Fruit fly (Drosophila melanogaster) whole organism, embryonic: ENCODE measurements around the gene ato.

ENCODE experiments used
- CG10654 ChIP-seq: fragments of 200-800 bp; sonication (Bioruptor generic); optimal IDR thresholded peaks from 2 replicates; lab custom pipeline; 2016; ENCODE audit warnings: missing biosample characterization, missing genetic modification characterization
- CG12659 ChIP-seq: fragments of 200-800 bp; sonication (Bioruptor generic); optimal IDR thresholded peaks from 3 replicates; lab custom pipeline; 2017; ENCODE audit warnings: mild to moderate bottlenecking, missing biosample characterization, missing genetic modification reagents, missing genetic modification characterization
- CG14667 ChIP-seq: fragments of 200-800 bp; sonication (Bioruptor generic); IDR thresholded peaks from 2 replicates; pipeline ENCODE4 v1.3.6; 2022; ENCODE audit warnings: missing biosample characterization, missing genetic modification characterization
- CG15011 ChIP-seq: fragments of 200-800 bp; sonication (Bioruptor generic); optimal IDR thresholded peaks from 3 replicates; lab custom pipeline; 2018; ENCODE audit warnings: missing biosample characterization, mild to moderate bottlenecking, missing genetic modification characterization
- CG15269 ChIP-seq: fragments of 200-800 bp; sonication (Bioruptor generic); optimal IDR thresholded peaks from 2 replicates; lab custom pipeline; 2018; ENCODE audit warnings: missing biosample characterization, mild to moderate bottlenecking, missing genetic modification characterization, moderate library complexity
- CG16813 ChIP-seq: fragments of 200-800 bp; sonication (Bioruptor generic); IDR thresholded peaks from 3 replicates; pipeline ENCODE4 v1.3.6; 2022; ENCODE audit warnings: missing biosample characterization, missing genetic modification characterization; ENCODE audit not compliant: partially characterized antibody
- CG17829 ChIP-seq: fragments of 200-800 bp; optimal IDR thresholded peaks from 2 replicates; lab custom pipeline; 2019; ENCODE audit warnings: missing biosample characterization, mild to moderate bottlenecking, missing genetic modification characterization, moderate library complexity
- CG2116 ChIP-seq: fragments of 200-800 bp; sonication (Bioruptor generic); optimal IDR thresholded peaks from 3 replicates; lab custom pipeline; 2018; ENCODE audit warnings: missing biosample characterization, mild to moderate bottlenecking, missing genetic modification characterization
- CG2199 ChIP-seq: fragments of 200-800 bp; sonication (Bioruptor generic); IDR thresholded peaks from 3 replicates; pipeline ENCODE4 v1.3.6; 2022; ENCODE audit warnings: missing biosample characterization, missing genetic modification characterization
- CG42726 ChIP-seq: fragments of 200-800 bp; sonication (Bioruptor generic); IDR thresholded peaks from 2 replicates; pipeline ENCODE4 v1.3.6; 2022; ENCODE audit warnings: missing biosample characterization, missing genetic modification characterization; ENCODE audit not compliant: partially characterized antibody
- CG6654 ChIP-seq: fragments of 200-800 bp; sonication (Bioruptor generic); optimal IDR thresholded peaks from 2 replicates; lab custom pipeline; 2017; ENCODE audit warnings: missing biosample characterization, mild to moderate bottlenecking, missing genetic modification characterization
- CG8924 ChIP-seq: fragments of 200-800 bp; optimal IDR thresholded peaks from 3 replicates; lab custom pipeline; 2019; ENCODE audit warnings: missing biosample characterization, mild to moderate bottlenecking, missing genetic modification characterization, moderate library complexity
- D ChIP-seq, 2 experiments: fragments of 200-800 bp in 1 of 2; fragments of >200 bp in 1 of 2; sonication (Bioruptor generic) in 1 of 2; optimal IDR thresholded peaks; 2 replicates in 1 of 2; 3 replicates in 1 of 2; lab custom pipeline; 2017; ENCODE audit warnings: mild to moderate bottlenecking in 1 of 2, missing biosample characterization in 1 of 2, missing genetic modification characterization in 1 of 2, missing genetic modification reagents in 1 of 2
- Dref ChIP-seq: fragments of 200-800 bp; sonication (Bioruptor generic); IDR thresholded peaks from 2 replicates; pipeline ENCODE4 v1.3.6; 2022; ENCODE audit warnings: missing biosample characterization, missing genetic modification characterization
- Elba2 ChIP-seq: fragments of 200-800 bp; sonication (Bioruptor generic); optimal IDR thresholded peaks from 3 replicates; lab custom pipeline; 2016; ENCODE audit warnings: missing biosample characterization, missing genetic modification characterization
- H15 ChIP-seq: fragments of 200-800 bp; sonication (Bioruptor generic); IDR thresholded peaks from 3 replicates; pipeline ENCODE4 v1.3.6; 2022; ENCODE audit warnings: missing biosample characterization, missing genetic modification characterization
- HLH54F ChIP-seq: fragments of 200-800 bp; sonication (Bioruptor generic); optimal IDR thresholded peaks from 3 replicates; lab custom pipeline; 2016; ENCODE audit warnings: missing biosample characterization, missing genetic modification characterization
- Hr3 ChIP-seq: fragments of 200-800 bp; sonication (Bioruptor generic); optimal IDR thresholded peaks from 3 replicates; lab custom pipeline; 2016; ENCODE audit warnings: missing biosample characterization, missing genetic modification characterization
- Myb ChIP-seq: fragments of 200-800 bp; sonication (Bioruptor generic); optimal IDR thresholded peaks from 2 replicates; lab custom pipeline; 2016; ENCODE audit warnings: missing biosample characterization, missing genetic modification characterization
- Ptx1 ChIP-seq: fragments of 200-800 bp; sonication (Bioruptor generic); IDR thresholded peaks from 2 replicates; pipeline ENCODE4 v1.3.6; 2022; ENCODE audit warnings: missing biosample characterization, missing genetic modification characterization
- Sox100B ChIP-seq: fragments of 200-800 bp; sonication (Bioruptor generic); optimal IDR thresholded peaks from 3 replicates; lab custom pipeline; 2018; ENCODE audit warnings: missing biosample characterization, mild to moderate bottlenecking, missing genetic modification characterization
- Xrp1 ChIP-seq: fragments of 200-800 bp; sonication (Bioruptor generic); IDR thresholded peaks from 2 replicates; pipeline ENCODE4 v1.3.6; 2022; ENCODE audit warnings: missing biosample characterization, missing genetic modification characterization
- ab ChIP-seq: fragments of 200-800 bp; sonication (Bioruptor generic); optimal IDR thresholded peaks from 2 replicates; lab custom pipeline; 2016; ENCODE audit warnings: missing biosample characterization, missing genetic modification characterization
- amos ChIP-seq: fragments of 200-800 bp; sonication (Bioruptor generic); IDR thresholded peaks from 2 replicates; pipeline ENCODE4 v1.3.6; 2022; ENCODE audit warnings: missing biosample characterization, missing genetic modification characterization; ENCODE audit not compliant: partially characterized antibody
- ash1 ChIP-seq: fragments of 200-800 bp; sonication (Bioruptor generic); optimal IDR thresholded peaks from 2 replicates; lab custom pipeline; 2018; ENCODE audit warnings: missing biosample characterization, mild to moderate bottlenecking, missing genetic modification characterization
- ci ChIP-seq: fragments of 200-800 bp; sonication (Bioruptor generic); IDR thresholded peaks from 3 replicates; pipeline ENCODE4 v1.3.6; 2022; ENCODE audit warnings: missing biosample characterization, missing genetic modification characterization
- da ChIP-seq: fragments of 200-800 bp; sonication (Bioruptor generic); optimal IDR thresholded peaks from 2 replicates; lab custom pipeline; 2016; ENCODE audit warnings: missing biosample characterization, missing genetic modification characterization
- fd64A ChIP-seq: fragments of 200-800 bp; sonication (Bioruptor generic); optimal IDR thresholded peaks from 3 replicates; lab custom pipeline; 2018; ENCODE audit warnings: missing biosample characterization, mild to moderate bottlenecking, missing genetic modification characterization
- grn ChIP-seq: fragments of 200-800 bp; sonication (Bioruptor generic); optimal IDR thresholded peaks from 3 replicates; lab custom pipeline; 2017; ENCODE audit warnings: missing biosample characterization, missing genetic modification characterization
- her ChIP-seq: fragments of 200-800 bp; sonication (Bioruptor generic); optimal IDR thresholded peaks from 2 replicates; lab custom pipeline; 2016; ENCODE audit warnings: missing biosample characterization, missing genetic modification characterization
- lola ChIP-seq, 3 experiments: fragments of >200 bp in 2 of 3; fragments of 200-800 bp in 1 of 3; sonication (Bioruptor generic) in 1 of 3; optimal IDR thresholded peaks; 2 replicates each; lab custom pipeline; 2017 to 2019; ENCODE audit warnings: missing biosample characterization in 3 of 3, missing genetic modification characterization in 3 of 3, mild to moderate bottlenecking in 1 of 3, moderate library complexity in 1 of 3
- nmo ChIP-seq: fragments of 200-800 bp; sonication (Bioruptor generic); optimal IDR thresholded peaks from 2 replicates; lab custom pipeline; 2018; ENCODE audit warnings: missing biosample characterization, mild to moderate bottlenecking, missing genetic modification characterization, moderate library complexity
- otp ChIP-seq: fragments of 200-800 bp; sonication (Bioruptor generic); IDR thresholded peaks from 3 replicates; pipeline ENCODE4, ENCODE4 v1.3.6; 2022; ENCODE audit warnings: missing biosample characterization, missing genetic modification characterization
- pb ChIP-seq: fragments of 200-800 bp; sonication (Bioruptor generic); optimal IDR thresholded peaks from 3 replicates; lab custom pipeline; 2016; ENCODE audit warnings: missing biosample characterization, missing genetic modification characterization
- prd ChIP-seq, 3 experiments: fragments of >200 bp in 2 of 3; fragments of 200-800 bp in 1 of 3; sonication (Bioruptor generic) in 1 of 3; optimal IDR thresholded peaks in 2 of 3; IDR thresholded peaks in 1 of 3; 2 replicates in 2 of 3; 3 replicates in 1 of 3; pipeline versions ENCODE4 v1.3.6 to Lab custom; 2017 to 2022; ENCODE audit warnings: missing biosample characterization in 1 of 3, missing genetic modification characterization in 1 of 3
- pzg ChIP-seq: fragments of 200-800 bp; sonication (Bioruptor generic); optimal IDR thresholded peaks from 3 replicates; lab custom pipeline; 2018; ENCODE audit warnings: missing biosample characterization, mild to moderate bottlenecking, missing genetic modification characterization, moderate library complexity
- row ChIP-seq: fragments of 200-800 bp; sonication (Bioruptor generic); IDR thresholded peaks from 3 replicates; pipeline ENCODE4 v1.3.6; 2022; ENCODE audit warnings: missing biosample characterization, missing genetic modification characterization
- schlank ChIP-seq: fragments of 200-800 bp; sonication (Bioruptor generic); optimal IDR thresholded peaks from 2 replicates; lab custom pipeline; 2018; ENCODE audit warnings: missing biosample characterization, mild to moderate bottlenecking, missing genetic modification characterization
- twi ChIP-seq: fragments of 200-800 bp; optimal IDR thresholded peaks from 2 replicates; lab custom pipeline; 2019; ENCODE audit warnings: missing biosample characterization, mild to moderate bottlenecking, missing genetic modification characterization, moderate library complexity
- vvl ChIP-seq: fragments of 200-800 bp; sonication (Bioruptor generic); IDR thresholded peaks from 2 replicates; pipeline ENCODE4 v1.3.6; 2022; ENCODE audit warnings: missing biosample characterization, missing genetic modification characterization
- wek ChIP-seq: fragments of 200-800 bp; sonication (Bioruptor generic); optimal IDR thresholded peaks from 3 replicates; lab custom pipeline; 2018; ENCODE audit warnings: missing biosample characterization, mild to moderate bottlenecking, missing genetic modification characterization, moderate library complexity
- wor ChIP-seq: fragments of 200-800 bp; sonication (Bioruptor generic); IDR thresholded peaks from 2 replicates; pipeline ENCODE4 v1.3.6; 2022; ENCODE audit warnings: missing biosample characterization, missing genetic modification characterization
- zf30C ChIP-seq: fragments of 200-800 bp; sonication (Bioruptor generic); optimal IDR thresholded peaks from 3 replicates; lab custom pipeline; 2018; ENCODE audit warnings: missing biosample characterization, mild to moderate bottlenecking, missing genetic modification characterization
- zfh1 ChIP-seq: fragments of 200-800 bp; sonication (Bioruptor generic); IDR thresholded peaks from 3 replicates; pipeline ENCODE4 v1.3.6; 2022; ENCODE audit warnings: missing biosample characterization, missing genetic modification characterization

Gene ato

dm6 chr3R:8285727-8286344 is 8.0 kb downstream of the ato start (continued):
- TF ChIP-seq CG15269 (tag; lab: Kevin White, UChicago): no peak
- no peak for TF ChIP-seq wor (GFP tag; lab: Robert Waterston, UW)
- TF ChIP-seq Hr3: no peak
- TF ChIP-seq CG17829 (tag; lab: Kevin White, UChicago): peak; percentile 12
- TF ChIP-seq CG8924 (tag; lab: Kevin White, UChicago): peak; percentile 9
- TF ChIP-seq CG2116 (GFP tag; lab: Kevin White, UChicago): no peak
- peak; percentile 66 for TF ChIP-seq zf30C (GFP tag; lab: Kevin White, UChicago)
- TF ChIP-seq D (optimal IDR thresholded peaks at IDR 0.05; lab: Kevin White, UChicago): peak; percentile 71
- TF ChIP-seq D (GFP tag; optimal IDR thresholded peaks at IDR 0.05; lab: Kevin White, UChicago): no peak
- no peak for TF ChIP-seq Sox100B (GFP tag; lab: Kevin White, UChicago)
- no peak for TF ChIP-seq pzg
- no peak for TF ChIP-seq nmo (GFP tag; lab: Kevin White, UChicago)
- TF ChIP-seq wek (GFP tag; lab: Kevin White, UChicago): no peak
- TF ChIP-seq CG42726 (GFP tag; lab: Robert Waterston, UW): no peak
- TF ChIP-seq prd (optimal IDR thresholded peaks at IDR 0.05; lab: Kevin White, UChicago): no peak
- no peak for TF ChIP-seq prd (GFP tag; IDR thresholded peaks at IDR 0.05; lab: Robert Waterston, UW)
- TF ChIP-seq CG16813 (GFP tag; lab: Robert Waterston, UW): no peak
- peak; percentile 83 for TF ChIP-seq twi (tag; lab: Kevin White, UChicago)
- TF ChIP-seq otp (GFP tag; lab: Robert Waterston, UW): no peak
- no peak for TF ChIP-seq CG14667 (GFP tag; lab: Robert Waterston, UW)
- TF ChIP-seq lola (GFP tag; optimal IDR thresholded peaks at IDR 0.05; lab: Kevin White, UChicago): peak in 1 of 3 experiments; percentile 11

dm6 chr3R:8287697-8288096 is 9.8 kb downstream of the ato start, which contains the start of gene Nazo:
TSS of gene Nazo (plus strand) at chr3R:8287876.
- peak; percentile 18; the same call in 1 of the 2 replicates for TF ChIP-seq Dref (GFP tag; lab: Robert Waterston, UW)
- TF ChIP-seq her (GFP tag; lab: Kevin White, UChicago): no peak
- TF ChIP-seq ab (GFP tag; lab: Kevin White, UChicago): no peak
- TF ChIP-seq, all 482 proteins: peak for 1

- TF ChIP-seq grn (GFP tag; lab: Kevin White, UChicago): peak; percentile 25
- TF ChIP-seq CG12659 (GFP tag; lab: Kevin White, UChicago): no peak
- TF ChIP-seq vvl (GFP tag; lab: Robert Waterston, UW): 0 out of 2 replicates have a peak, but pooled peaks have one; percentile 22
- TF ChIP-seq Myb: no peak
- TF ChIP-seq CG15011: no peak
- no peak for TF ChIP-seq Elba2
- no peak for TF ChIP-seq CG10654 (GFP tag; lab: Kevin White, UChicago)
- TF ChIP-seq amos (GFP tag; lab: Robert Waterston, UW): peak; percentile 31; the same call in 1 of the 2 replicates
- TF ChIP-seq ash1 (GFP tag; lab: Kevin White, UChicago): no peak
- no peak for TF ChIP-seq da
- peak; percentile 88 for TF ChIP-seq twi (tag; lab: Kevin White, UChicago)
- 0 out of 3 replicates have a peak, but pooled peaks have one; percentile 28 for TF ChIP-seq row (GFP tag; lab: Robert Waterston, UW)
- 0 out of 3 replicates have a peak, but pooled peaks have one; percentile 38 for TF ChIP-seq CG2199 (GFP tag; lab: Robert Waterston, UW)
- 0 out of 2 replicates have a peak, but pooled peaks have one; percentile 14 for TF ChIP-seq Ptx1 (GFP tag; lab: Robert Waterston, UW)
- 0 out of 2 replicates have a peak, but pooled peaks have one; percentile 13 for TF ChIP-seq Xrp1 (GFP tag; lab: Robert Waterston, UW)
- TF ChIP-seq H15 (GFP tag; lab: Robert Waterston, UW): no peak
- no peak for TF ChIP-seq CG6654 (GFP tag; lab: Kevin White, UChicago)
- TF ChIP-seq schlank (tag; lab: Kevin White, UChicago): no peak
- no peak for TF ChIP-seq pb (GFP tag; lab: Kevin White, UChicago)
- TF ChIP-seq ci (GFP tag; lab: Robert Waterston, UW): peak; percentile 30; the same call in 1 of the 3 replicates
- no peak for TF ChIP-seq prd (optimal IDR thresholded peaks at IDR 0.05; lab: Kevin White, UChicago)
- TF ChIP-seq prd (GFP tag; IDR thresholded peaks at IDR 0.05; lab: Robert Waterston, UW): peak; percentile 27; the same call in 1 of the 3 replicates
- TF ChIP-seq zf30C (GFP tag; lab: Kevin White, UChicago): peak; percentile 92
- no peak for TF ChIP-seq HLH54F
- TF ChIP-seq zfh1 (GFP tag; lab: Robert Waterston, UW): 0 out of 3 replicates have a peak, but pooled peaks have one; percentile 6
- no peak for TF ChIP-seq fd64A (GFP tag; lab: Kevin White, UChicago)
Measured at dm6 chr3R:8288790-8289189, 10.9 kb downstream of the ato start.
